Worm (Caenorhabditis elegans): ENCODE results near the gene moc-2.

DNA sequence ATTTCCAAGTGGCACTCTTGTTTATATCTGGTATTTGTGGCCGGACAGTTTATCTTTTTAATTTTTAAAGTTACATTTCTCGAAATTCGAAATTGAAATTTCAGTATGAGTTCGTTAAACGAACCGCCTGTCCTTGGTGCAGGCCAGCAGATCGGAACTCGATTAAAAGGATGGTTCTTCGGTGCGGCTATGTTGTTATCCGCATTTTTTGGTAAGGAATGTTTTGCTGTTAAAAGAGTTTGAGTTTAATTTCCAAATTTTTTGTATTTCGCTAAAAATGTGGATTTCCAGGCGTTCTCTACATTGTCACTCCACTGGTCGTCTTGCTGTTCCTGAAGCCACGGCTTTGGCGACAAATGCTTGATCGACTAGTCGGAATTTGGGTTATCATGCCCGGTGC, 50.9 kb downstream of the moc-2 start, which contains the start of gene acl-9:
- TF ChIP-seq nhr-76 (tag; optimal IDR thresholded peaks at IDR 0.05) (no peak), mdl-1 (tag; optimal IDR thresholded peaks at IDR 0.05) (no peak), lin-15B (tag; optimal IDR thresholded peaks at IDR 0.05) (no peak)

Data from whole organism, L4 larva.